Fruit fly (Drosophila melanogaster) whole organism, embryonic: Measurements from ENCODE around the gene CG7135.

Source experiments
- Atf6 ChIP-seq: fragments of 200-800 bp; sonication (Bioruptor generic); IDR thresholded peaks from 2 replicates; pipeline ENCODE4 v1.3.6; 2022; ENCODE audit warnings: missing biosample characterization, missing genetic modification characterization
- B-H1 ChIP-seq: fragments of 200-800 bp; sonication (Bioruptor generic); IDR thresholded peaks from 3 replicates; pipeline ENCODE4 v1.3.6; 2022; ENCODE audit warnings: missing biosample characterization, missing genetic modification characterization
- CG10543 ChIP-seq: fragments of 200-800 bp; sonication (Bioruptor generic); optimal IDR thresholded peaks from 3 replicates; lab custom pipeline; 2017; ENCODE audit warnings: missing biosample characterization, mild to moderate bottlenecking, missing genetic modification characterization, moderate library complexity
- CG13287 ChIP-seq: fragments of 200-800 bp; sonication (Bioruptor generic); IDR thresholded peaks from 2 replicates; pipeline ENCODE4 v1.3.6; 2022; ENCODE audit warnings: missing biosample characterization, missing genetic modification characterization; ENCODE audit not compliant: partially characterized antibody
- CG14014 ChIP-seq: fragments of 200-800 bp; sonication (Bioruptor generic); IDR thresholded peaks from 2 replicates; pipeline ENCODE4 v1.3.6; 2022; ENCODE audit warnings: missing biosample characterization, missing genetic modification characterization
- CG15514 ChIP-seq: fragments of 200-800 bp; sonication (Bioruptor generic); optimal IDR thresholded peaks from 3 replicates; lab custom pipeline; 2017; ENCODE audit warnings: missing biosample characterization, missing genetic modification characterization, mild to moderate bottlenecking, moderate library complexity, missing genetic modification reagents
- CG17359 ChIP-seq: fragments of 200-800 bp; sonication (Bioruptor generic); optimal IDR thresholded peaks from 3 replicates; lab custom pipeline; 2018; ENCODE audit warnings: missing biosample characterization, mild to moderate bottlenecking, missing genetic modification characterization, moderate library complexity
- CG18599 ChIP-seq: fragments of 200-800 bp; sonication (Bioruptor generic); optimal IDR thresholded peaks from 3 replicates; lab custom pipeline; 2017; ENCODE audit warnings: missing biosample characterization, missing genetic modification characterization, mild to moderate bottlenecking, moderate library complexity, missing genetic modification reagents
- CG2678 ChIP-seq: fragments of 200-800 bp; sonication (Bioruptor generic); optimal IDR thresholded peaks from 3 replicates; lab custom pipeline; 2019; ENCODE audit warnings: missing biosample characterization, mild to moderate bottlenecking, missing genetic modification characterization, moderate library complexity
- CG3065 ChIP-seq: fragments of 200-800 bp; sonication (Bioruptor generic); optimal IDR thresholded peaks from 2 replicates; lab custom pipeline; 2016; ENCODE audit warnings: missing biosample characterization, missing genetic modification characterization
- CG33213 ChIP-seq: fragments of 200-800 bp; sonication (Bioruptor generic); optimal IDR thresholded peaks from 3 replicates; lab custom pipeline; 2016; ENCODE audit warnings: missing biosample characterization, missing genetic modification characterization
- CG4360 ChIP-seq: fragments of 200-800 bp; sonication (Bioruptor generic); IDR thresholded peaks from 2 replicates; pipeline ENCODE4 v1.3.6; 2022; ENCODE audit warnings: missing biosample characterization, missing genetic modification characterization
- CG6254 ChIP-seq: fragments of 200-800 bp; sonication (Bioruptor generic); optimal IDR thresholded peaks from 3 replicates; lab custom pipeline; 2017; ENCODE audit warnings: mild to moderate bottlenecking, missing biosample characterization, missing genetic modification reagents, missing genetic modification characterization
- CG6854 ChIP-seq: fragments of 200-800 bp; sonication (Bioruptor generic); optimal IDR thresholded peaks from 3 replicates; lab custom pipeline; 2017; ENCODE audit warnings: missing biosample characterization, mild to moderate bottlenecking, missing genetic modification characterization
- CG7357 ChIP-seq: fragments of 200-800 bp; sonication (Bioruptor generic); IDR thresholded peaks from 3 replicates; pipeline ENCODE4 v1.3.6; 2022; ENCODE audit warnings: missing biosample characterization, missing genetic modification characterization
- CG7839 ChIP-seq: fragments of 200-800 bp; sonication (Bioruptor generic); optimal IDR thresholded peaks from 3 replicates; lab custom pipeline; 2018; ENCODE audit warnings: missing biosample characterization, mild to moderate bottlenecking, missing genetic modification characterization, moderate library complexity
- CG7928 ChIP-seq: fragments of 200-800 bp; sonication (Bioruptor generic); optimal IDR thresholded peaks from 2 replicates; lab custom pipeline; 2017; ENCODE audit warnings: missing biosample characterization, mild to moderate bottlenecking, missing genetic modification characterization
- CG8359 ChIP-seq: fragments of 200-800 bp; sonication (Bioruptor generic); optimal IDR thresholded peaks from 2 replicates; lab custom pipeline; 2017; ENCODE audit warnings: missing biosample characterization, mild to moderate bottlenecking, missing genetic modification characterization, borderline replicate concordance
- CG8924 ChIP-seq: fragments of 200-800 bp; optimal IDR thresholded peaks from 3 replicates; lab custom pipeline; 2019; ENCODE audit warnings: missing biosample characterization, mild to moderate bottlenecking, missing genetic modification characterization, moderate library complexity
- Dp ChIP-seq: fragments of 200-800 bp; sonication (Bioruptor generic); optimal IDR thresholded peaks from 2 replicates; lab custom pipeline; 2018; ENCODE audit warnings: missing biosample characterization, mild to moderate bottlenecking, missing genetic modification characterization, moderate library complexity
- Dref ChIP-seq: fragments of 200-800 bp; sonication (Bioruptor generic); IDR thresholded peaks from 2 replicates; pipeline ENCODE4 v1.3.6; 2022; ENCODE audit warnings: missing biosample characterization, missing genetic modification characterization
- H2.0 ChIP-seq: fragments of 200-800 bp; sonication (Bioruptor generic); IDR thresholded peaks from 2 replicates; pipeline ENCODE4 v1.3.6; 2022; ENCODE audit warnings: missing biosample characterization, missing genetic modification characterization
- Hand ChIP-seq: fragments of 200-800 bp; sonication (Bioruptor generic); optimal IDR thresholded peaks from 2 replicates; lab custom pipeline; 2017; ENCODE audit warnings: mild to moderate bottlenecking, missing biosample characterization, missing genetic modification reagents, missing genetic modification characterization
- MBD-R2 ChIP-seq: fragments of 200-800 bp; sonication (Bioruptor generic); IDR thresholded peaks from 2 replicates; pipeline ENCODE4 v1.3.6; 2022; ENCODE audit warnings: missing biosample characterization, missing genetic modification characterization
- NC2α ChIP-seq: fragments of 200-800 bp; sonication (Bioruptor generic); optimal IDR thresholded peaks from 2 replicates; lab custom pipeline; 2016; ENCODE audit warnings: missing biosample characterization, missing genetic modification characterization
- Pdp1 ChIP-seq, 2 experiments: fragments of 200-800 bp; sonication (Bioruptor generic); optimal IDR thresholded peaks; 3 replicates each; lab custom pipeline; 2016; ENCODE audit warnings: missing biosample characterization in 2 of 2, missing genetic modification characterization in 2 of 2, mild to moderate bottlenecking in 1 of 2, moderate library complexity in 1 of 2
- Sox100B ChIP-seq: fragments of 200-800 bp; sonication (Bioruptor generic); optimal IDR thresholded peaks from 3 replicates; lab custom pipeline; 2018; ENCODE audit warnings: missing biosample characterization, mild to moderate bottlenecking, missing genetic modification characterization
- Sry-β ChIP-seq: fragments of 200-800 bp; sonication (Bioruptor generic); optimal IDR thresholded peaks from 2 replicates; lab custom pipeline; 2018; ENCODE audit warnings: missing biosample characterization, mild to moderate bottlenecking, missing genetic modification characterization, moderate library complexity
- Stat92E ChIP-seq, 3 experiments: fragments of >200 bp in 2 of 3; fragments of 200-800 bp in 1 of 3; sonication (Bioruptor generic) in 1 of 3; optimal IDR thresholded peaks; 2 replicates each; lab custom pipeline; 2017 to 2019; ENCODE audit warnings: missing biosample characterization in 3 of 3, missing genetic modification characterization in 3 of 3, mild to moderate bottlenecking in 1 of 3, moderate library complexity in 1 of 3
- cas ChIP-seq: fragments of 200-800 bp; sonication (Bioruptor generic); IDR thresholded peaks from 2 replicates; pipeline ENCODE4 v1.3.6; 2022; ENCODE audit warnings: missing biosample characterization, missing genetic modification characterization
- dm ChIP-seq: fragments of 200-800 bp; sonication (Bioruptor generic); optimal IDR thresholded peaks from 3 replicates; lab custom pipeline; 2016; ENCODE audit warnings: missing biosample characterization, missing genetic modification characterization
- dmrt99B ChIP-seq: fragments of 200-800 bp; sonication (Bioruptor generic); optimal IDR thresholded peaks from 2 replicates; lab custom pipeline; 2018; ENCODE audit warnings: missing biosample characterization, mild to moderate bottlenecking, missing genetic modification characterization, moderate library complexity
- gsb-n ChIP-seq: fragments of 200-800 bp; sonication (Bioruptor generic); optimal IDR thresholded peaks from 3 replicates; lab custom pipeline; 2018; ENCODE audit warnings: missing biosample characterization, mild to moderate bottlenecking, missing genetic modification characterization
- h ChIP-seq: fragments of >200 bp; optimal IDR thresholded peaks from 2 replicates; lab custom pipeline; 2017
- her ChIP-seq: fragments of 200-800 bp; sonication (Bioruptor generic); optimal IDR thresholded peaks from 2 replicates; lab custom pipeline; 2016; ENCODE audit warnings: missing biosample characterization, missing genetic modification characterization
- jumu ChIP-seq: fragments of 200-800 bp; sonication (Bioruptor generic); optimal IDR thresholded peaks from 3 replicates; lab custom pipeline; 2016; ENCODE audit warnings: missing biosample characterization, missing genetic modification characterization
- oc ChIP-seq: fragments of 200-800 bp; sonication (Bioruptor generic); optimal IDR thresholded peaks from 2 replicates; lab custom pipeline; 2018; ENCODE audit warnings: missing biosample characterization, mild to moderate bottlenecking, missing genetic modification characterization, moderate library complexity
- phol ChIP-seq: fragments of 200-800 bp; sonication (Bioruptor generic); optimal IDR thresholded peaks from 3 replicates; lab custom pipeline; 2018; ENCODE audit warnings: missing biosample characterization, mild to moderate bottlenecking, missing genetic modification characterization, moderate library complexity
- repo ChIP-seq: fragments of 200-800 bp; sonication (Bioruptor generic); optimal IDR thresholded peaks from 2 replicates; lab custom pipeline; 2016; ENCODE audit warnings: missing biosample characterization, missing genetic modification characterization
- row ChIP-seq: fragments of 200-800 bp; sonication (Bioruptor generic); IDR thresholded peaks from 3 replicates; pipeline ENCODE4 v1.3.6; 2022; ENCODE audit warnings: missing biosample characterization, missing genetic modification characterization
- sob ChIP-seq: fragments of 200-800 bp; sonication (Bioruptor generic); IDR thresholded peaks from 2 replicates; pipeline ENCODE4 v1.3.6; 2022; ENCODE audit warnings: missing biosample characterization, missing genetic modification characterization
- ssp ChIP-seq: fragments of 200-800 bp; sonication (Bioruptor generic); IDR thresholded peaks from 2 replicates; pipeline ENCODE4 v1.3.6; 2022; ENCODE audit warnings: missing biosample characterization, missing genetic modification characterization
- usp ChIP-seq: fragments of >200 bp; optimal IDR thresholded peaks from 2 replicates; lab custom pipeline; 2017; ENCODE audit warnings: missing biosample characterization, missing genetic modification characterization
- wek ChIP-seq: fragments of 200-800 bp; sonication (Bioruptor generic); optimal IDR thresholded peaks from 3 replicates; lab custom pipeline; 2018; ENCODE audit warnings: missing biosample characterization, mild to moderate bottlenecking, missing genetic modification characterization, moderate library complexity

CG7135 gene

DNA sequence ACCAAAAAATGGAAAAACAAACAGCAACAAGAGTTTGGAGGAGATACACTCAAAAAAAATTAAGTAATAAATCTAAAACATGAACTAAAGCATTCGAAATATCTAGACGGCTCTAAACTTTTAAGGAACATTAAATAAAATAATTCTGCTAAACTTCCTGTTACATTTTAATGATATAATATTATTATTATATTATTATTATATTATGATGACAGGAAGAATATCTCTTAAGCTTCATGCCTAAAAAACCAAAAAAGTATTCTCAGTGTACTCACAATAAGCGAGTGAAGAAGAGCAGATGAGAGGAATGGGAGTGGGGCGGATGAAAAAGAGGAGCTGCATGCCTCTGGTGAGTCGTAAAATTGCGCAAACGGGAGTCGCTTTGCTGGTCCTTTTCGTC is 45.3 kb upstream of the CG7135 start (continued):
- TF ChIP-seq jumu (GFP tag; lab: Kevin White, UChicago), result no peak
- no peak for TF ChIP-seq ssp (GFP tag; lab: Robert Waterston, UW)
- peak; percentile 66 for TF ChIP-seq CG18599
- 0 out of 3 replicates have a peak, but pooled peaks have one; percentile 23 for TF ChIP-seq row
- TF ChIP-seq NC2α (GFP tag; lab: Kevin White, UChicago), result no peak
- no peak for TF ChIP-seq CG6254 (GFP tag; lab: Kevin White, UChicago)
- TF ChIP-seq CG8359 (GFP tag; lab: Kevin White, UChicago), result no peak
- no peak for TF ChIP-seq usp (GFP tag; lab: Kevin White, UChicago)
- TF ChIP-seq CG14014 (GFP tag; lab: Robert Waterston, UW), result no peak
- TF ChIP-seq CG2678, result peak; percentile 66
- TF ChIP-seq B-H1 (GFP tag; lab: Robert Waterston, UW), result no peak
- TF ChIP-seq phol (tag; lab: Kevin White, UChicago), result peak; percentile 11
- no peak for TF ChIP-seq Dref
- TF ChIP-seq CG7357, result no peak
- TF ChIP-seq Hand (GFP tag; lab: Kevin White, UChicago), result peak; percentile 39
- peak; percentile 38 for TF ChIP-seq dmrt99B (tag; lab: Kevin White, UChicago)
- no peak for TF ChIP-seq h (lab: Kevin White, UChicago)
- TF ChIP-seq CG7928 (GFP tag; lab: Kevin White, UChicago), result no peak
- no peak for TF ChIP-seq CG10543 (GFP tag; lab: Kevin White, UChicago)
- no peak for TF ChIP-seq gsb-n (tag; lab: Kevin White, UChicago)
- peak; percentile 38 for TF ChIP-seq CG7839 (tag; lab: Kevin White, UChicago)
- no peak for TF ChIP-seq Pdp1 (GFP tag; optimal IDR thresholded peaks at IDR 0.05; lab: Kevin White, UChicago)
- no peak for TF ChIP-seq CG6854 (GFP tag; lab: Kevin White, UChicago)
- TF ChIP-seq Sry-β (GFP tag; lab: Kevin White, UChicago), result no peak
- no peak for TF ChIP-seq her (GFP tag; lab: Kevin White, UChicago)
- TF ChIP-seq dm (GFP tag; lab: Kevin White, UChicago), result no peak
- no peak for TF ChIP-seq CG8924 (tag; lab: Kevin White, UChicago)
- no peak for TF ChIP-seq CG17359 (tag; lab: Kevin White, UChicago)
- no peak for TF ChIP-seq H2.0
- no peak for TF ChIP-seq repo (GFP tag; lab: Kevin White, UChicago)
- TF ChIP-seq CG3065 (GFP tag; lab: Kevin White, UChicago), result no peak
- TF ChIP-seq CG33213, result no peak
- TF ChIP-seq Sox100B (GFP tag; lab: Kevin White, UChicago), result no peak
- no peak for TF ChIP-seq Atf6 (GFP tag; lab: Robert Waterston, UW)
- TF ChIP-seq CG15514 (GFP tag; lab: Kevin White, UChicago), result peak; percentile 1
- TF ChIP-seq oc (tag; lab: Kevin White, UChicago), result no peak
- TF ChIP-seq CG4360, result no peak
- no peak for TF ChIP-seq Dp (GFP tag; lab: Kevin White, UChicago)
- TF ChIP-seq CG13287 (GFP tag; lab: Robert Waterston, UW), result no peak
- TF ChIP-seq sob (GFP tag; lab: Robert Waterston, UW), result no peak
- TF ChIP-seq wek, result no peak
- no peak for TF ChIP-seq cas (GFP tag; lab: Robert Waterston, UW)
- no peak for TF ChIP-seq Stat92E (GFP tag; optimal IDR thresholded peaks at IDR 0.05; lab: Kevin White, UChicago)
- no peak for TF ChIP-seq MBD-R2 (GFP tag; lab: Robert Waterston, UW)
- TF ChIP-seq, all 482 proteins: peak for 28
